Fruit fly (Drosophila melanogaster) whole organism: ENCODE results near the gene CG7407.

Source experiments
- CG8478 ChIP-seq: fragments of >200 bp; optimal IDR thresholded peaks from 2 replicates; lab custom pipeline; 2018; ENCODE audit warnings: inconsistent platforms
- Dll ChIP-seq: fragments of >200 bp; optimal IDR thresholded peaks from 2 replicates; lab custom pipeline; 2017
- EcR ChIP-seq, 2 experiments: fragments of >200 bp; optimal IDR thresholded peaks; 2 replicates each; lab custom pipeline; 2017; ENCODE audit warnings: missing biosample characterization in 2 of 2, missing genetic modification characterization in 2 of 2, missing genetic modification reagents in 2 of 2
- pan ChIP-seq: fragments of >200 bp; optimal IDR thresholded peaks from 2 replicates; lab custom pipeline; 2017
- psq ChIP-seq: fragments of >200 bp; optimal IDR thresholded peaks from 2 replicates; lab custom pipeline; 2017

DNA sequence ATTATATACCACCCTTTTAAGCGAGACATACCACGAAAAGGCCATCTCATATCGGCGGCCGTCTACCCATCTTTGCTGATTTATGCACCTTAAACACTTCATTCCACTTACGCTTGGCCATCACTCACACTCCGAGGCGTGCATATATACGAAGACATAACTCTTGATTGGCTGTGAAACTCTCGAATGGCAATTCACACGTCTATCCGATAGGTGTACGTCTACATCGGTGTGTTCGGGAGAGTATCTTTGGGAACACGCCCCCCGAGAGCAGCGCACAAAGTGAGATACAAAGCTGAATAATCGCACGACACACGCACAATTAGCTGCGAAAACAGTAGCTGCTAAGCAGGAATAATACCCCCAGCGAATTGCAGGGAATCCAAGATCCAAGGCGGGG lies 4.6 kb upstream of the CG7407 start:
- no peak for TF ChIP-seq Dll
- TF ChIP-seq pan (lab: Kevin White, UChicago) = no peak
- no peak for TF ChIP-seq CG8478 (lab: Kevin White, UChicago)
- no peak for TF ChIP-seq EcR (GFP tag; optimal IDR thresholded peaks at IDR 0.05; lab: Kevin White, UChicago)
- TF ChIP-seq psq (lab: Kevin White, UChicago) = no peak
